Worm (Caenorhabditis elegans) whole organism, late embryonic: ENCODE measurements around the gene slc-9B.1.

ENCODE experiments used
- fkh-10 ChIP-seq: fragments of 150-350 bp; optimal IDR thresholded peaks from 2 replicates; lab custom pipeline; 2014; ENCODE audit warnings: missing biosample characterization, missing genetic modification reagents, missing genetic modification characterization
- hlh-15 ChIP-seq: sonication (generic microtip); optimal IDR thresholded peaks from 2 replicates; lab custom pipeline; 2016; ENCODE audit warnings: missing genetic modification characterization, missing compliant biosample characterization

ce11 chrX:10252781-10253180 lies 26.6 kb upstream of the slc-9B.1 start, which contains the start of gene C14H10.2:
- TF ChIP-seq fkh-10 (GFP tag; lab: Kevin White, UChicago): no peak
- no peak for TF ChIP-seq hlh-15 (tag; lab: Kevin White, UChicago)
